Worm (Caenorhabditis elegans) whole organism, late embryonic: ENCODE measurements around the gene Y55F3AM.21.

ENCODE experiments used
- ahr-1 ChIP-seq: sonication (generic microtip); optimal IDR thresholded peaks from 2 replicates; lab custom pipeline; 2016; ENCODE audit warnings: missing genetic modification characterization, missing compliant biosample characterization
- ceh-45 ChIP-seq: fragments of 200-800 bp; sonication (Bioruptor generic); IDR thresholded peaks from 2 replicates; pipeline ENCODE4 v1.3.6; 2022; ENCODE audit warnings: missing genetic modification reagents, missing genetic modification characterization, missing compliant biosample characterization
- fkh-10 ChIP-seq: fragments of 150-350 bp; optimal IDR thresholded peaks from 2 replicates; lab custom pipeline; 2014; ENCODE audit warnings: missing biosample characterization, missing genetic modification reagents, missing genetic modification characterization
- hlh-30 ChIP-seq: sonication (generic microtip); optimal IDR thresholded peaks from 2 replicates; lab custom pipeline; 2017; ENCODE audit warnings: antibody characterized with exemption, missing genetic modification characterization, missing compliant biosample characterization; ENCODE audit not compliant: insufficient read depth
- hlh-6 ChIP-seq: sonication (generic microtip); optimal IDR thresholded peaks from 2 replicates; lab custom pipeline; 2016; ENCODE audit warnings: missing genotype, missing genetic modification characterization, missing compliant biosample characterization
- odd-2 ChIP-seq: sonication (generic microtip); optimal IDR thresholded peaks from 2 replicates; lab custom pipeline; 2017; ENCODE audit warnings: antibody characterized with exemption, mild to moderate bottlenecking, missing genetic modification characterization, missing compliant biosample characterization
- pag-3 ChIP-seq: sonication (generic microtip); optimal IDR thresholded peaks from 2 replicates; lab custom pipeline; 2016; ENCODE audit warnings: missing compliant biosample characterization, missing genetic modification characterization, borderline replicate concordance
- pha-4 ChIP-seq: fragments of 150-350 bp; optimal IDR thresholded peaks from 2 replicates; lab custom pipeline; 2018; ENCODE audit warnings: missing biosample characterization, missing genetic modification reagents, missing genetic modification characterization
- pros-1 ChIP-seq: fragments of 150-350 bp; optimal IDR thresholded peaks from 2 replicates; lab custom pipeline; 2014; ENCODE audit warnings: missing biosample characterization, missing genetic modification reagents, missing genetic modification characterization
- sdc-2 ChIP-seq: sonication (generic microtip); optimal IDR thresholded peaks from 2 replicates; lab custom pipeline; 2016; ENCODE audit warnings: missing genotype, missing genetic modification characterization, missing compliant biosample characterization
- sox-4 ChIP-seq: sonication (generic microtip); optimal IDR thresholded peaks from 2 replicates; lab custom pipeline; 2017; ENCODE audit warnings: mild to moderate bottlenecking, missing genetic modification characterization, inconsistent platforms, missing compliant biosample characterization

DNA sequence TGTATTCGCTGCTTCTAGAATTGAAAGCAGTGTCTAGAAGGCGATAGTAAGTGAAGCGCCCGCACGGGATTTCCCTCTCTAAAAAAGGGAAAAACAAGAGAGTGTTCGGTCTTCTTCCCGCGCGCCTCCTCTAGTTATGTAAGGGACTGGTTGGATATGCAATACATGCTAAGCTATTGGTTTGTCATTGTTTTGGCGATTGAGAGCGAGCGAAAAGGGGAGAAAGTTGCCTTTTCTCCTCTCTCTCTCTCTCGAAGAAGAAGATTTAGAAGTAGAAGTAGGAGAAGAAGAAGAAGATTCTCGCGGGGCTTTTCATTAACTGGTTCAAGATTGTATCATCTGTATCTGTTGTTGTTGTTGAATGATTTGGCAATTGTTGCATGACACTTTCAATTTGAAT, 22.6 kb upstream of the Y55F3AM.21 start:
- no peak for TF ChIP-seq sox-4 (tag; lab: Kevin White, UChicago)
- TF ChIP-seq pros-1 (tag; lab: Kevin White, UChicago): no peak
- no peak for TF ChIP-seq fkh-10
- TF ChIP-seq hlh-30: no peak
- no peak for TF ChIP-seq ceh-45
- no peak for TF ChIP-seq sdc-2 (tag; lab: Kevin White, UChicago)
- no peak for TF ChIP-seq hlh-6
- no peak for TF ChIP-seq pag-3
- no peak for TF ChIP-seq ahr-1 (tag; lab: Kevin White, UChicago)
- no peak for TF ChIP-seq pha-4 (tag; lab: Kevin White, UChicago)
- no peak for TF ChIP-seq odd-2
